Fruit fly (Drosophila melanogaster): ENCODE measurements around the gene ND-75.

The ND-75 gene

dm6 chrX:8252284-8252886 lies 898 bp upstream of the ND-75 start, which contains the start of gene CG1632 (continued):
- TF ChIP-seq lola (GFP tag; optimal IDR thresholded peaks at IDR 0.05) (peak in 1 of 3 experiments; percentile 22), zf30C (GFP tag; optimal IDR thresholded peaks at IDR 0.05) (peak; percentile 36), CG10267 (tag; optimal IDR thresholded peaks at IDR 0.05) (peak; percentile 19), bsh (GFP tag; optimal IDR thresholded peaks at IDR 0.05) (peak; percentile 57 to 75), sna (GFP tag; IDR thresholded peaks at IDR 0.05; ENCODE audit: partially characterized antibody) (no peak), CG17829 (tag; optimal IDR thresholded peaks at IDR 0.05) (peak; percentile 22), Oli (tag; optimal IDR thresholded peaks at IDR 0.05) (peak; percentile 35), aop (GFP tag; IDR thresholded peaks at IDR 0.05) (no peak), corto (GFP tag; optimal IDR thresholded peaks at IDR 0.05) (peak; percentile 17), CG2712 (tag; optimal IDR thresholded peaks at IDR 0.05) (peak; percentile 48), gsb-n (tag; optimal IDR thresholded peaks at IDR 0.05) (peak; percentile 7), unpg (GFP tag; optimal IDR thresholded peaks at IDR 0.05) (peak; percentile 17), CG3407 (GFP tag; optimal IDR thresholded peaks at IDR 0.05) (peak; percentile 27), sens (GFP tag) (peak; percentile 90), CG1529 (GFP tag; optimal IDR thresholded peaks at IDR 0.05) (peak; percentile 25), Usf (GFP tag; optimal IDR thresholded peaks at IDR 0.05) (no peak), Hr51 (GFP tag; optimal IDR thresholded peaks at IDR 0.05) (peak in 1 of 2 experiments; percentile 28), CG30403 (GFP tag; optimal IDR thresholded peaks at IDR 0.05) (peak; percentile 29), bcd (GFP tag; optimal IDR thresholded peaks at IDR 0.05) (no peak), CG31441 (GFP tag; IDR thresholded peaks at IDR 0.05) (peak; percentile 19; the same call in 1 of the 2 replicates), row (GFP tag; IDR thresholded peaks at IDR 0.05) (peak; percentile 50), grn (GFP tag; optimal IDR thresholded peaks at IDR 0.05) (no peak), Stat92E (GFP tag; optimal IDR thresholded peaks at IDR 0.05) (no peak), CG13424 (tag; optimal IDR thresholded peaks at IDR 0.05) (peak; percentile 50), CG11723 (GFP tag; optimal IDR thresholded peaks at IDR 0.05) (no peak), chm (GFP tag; IDR thresholded peaks at IDR 0.05) (peak; percentile 39; the same call in 1 of the 2 replicates), D (optimal IDR thresholded peaks at IDR 0.05) (no peak), D (GFP tag; optimal IDR thresholded peaks at IDR 0.05) (no peak), CG9817 (tag; optimal IDR thresholded peaks at IDR 0.05) (no peak), CG12744 (GFP tag; optimal IDR thresholded peaks at IDR 0.05) (no peak), CG12219 (GFP tag; optimal IDR thresholded peaks at IDR 0.05) (no peak), Med (GFP tag) (peak; percentile 20), Antp (GFP tag; optimal IDR thresholded peaks at IDR 0.05) (no peak), D19A (tag; optimal IDR thresholded peaks at IDR 0.05) (peak; percentile 6), CG4360 (GFP tag; IDR thresholded peaks at IDR 0.05) (no peak), wek (GFP tag; optimal IDR thresholded peaks at IDR 0.05) (no peak), CG15269 (tag; optimal IDR thresholded peaks at IDR 0.05) (peak; percentile 21), CG10209 (GFP tag; optimal IDR thresholded peaks at IDR 0.05) (peak; percentile 4), CG17359 (tag; optimal IDR thresholded peaks at IDR 0.05) (peak; percentile 31), psq (GFP tag; optimal IDR thresholded peaks at IDR 0.05) (no peak), CG4424 (GFP tag; optimal IDR thresholded peaks at IDR 0.05) (peak; percentile 28), HLH4C (GFP tag; IDR thresholded peaks at IDR 0.05; ENCODE audit: partially characterized antibody) (no peak), chif (GFP tag; optimal IDR thresholded peaks at IDR 0.05) (peak in 1 of 2 experiments; percentile 7), CG17361 (GFP tag; IDR thresholded peaks at IDR 0.05) (peak; percentile 44; the same call in 1 of the 3 replicates), CoRest (tag; optimal IDR thresholded peaks at IDR 0.05) (peak; percentile 21), Dll (GFP tag; IDR thresholded peaks at IDR 0.05; ENCODE audit: partially characterized antibody) (no peak), fd96Cb (tag; optimal IDR thresholded peaks at IDR 0.05) (peak; percentile 14), Xbp1 (GFP tag; optimal IDR thresholded peaks at IDR 0.05) (no peak)
